Worm (Caenorhabditis elegans): ENCODE results near the gene F40G9.7.

Gene F40G9.7

DNA sequence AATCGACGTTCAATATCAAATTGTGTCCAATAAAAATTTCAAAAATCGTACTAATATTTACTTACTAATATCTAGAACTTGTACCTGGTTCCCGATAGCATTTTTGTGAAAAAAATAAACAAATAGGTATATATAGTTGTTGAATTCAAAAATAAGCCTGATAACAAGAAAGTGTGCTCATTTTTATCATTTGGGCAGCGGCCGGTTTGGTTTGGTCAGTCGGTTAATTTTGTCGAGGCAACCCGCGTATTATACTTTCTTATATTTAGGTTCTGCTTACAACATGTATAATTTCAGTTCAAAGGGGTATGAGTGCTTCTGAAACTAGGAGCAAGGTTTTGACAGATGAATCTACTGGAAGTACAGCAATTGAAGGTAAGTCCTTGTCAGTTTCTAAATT is 34.8 kb upstream of the F40G9.7 start, which contains the start of the genes nhr-280 and C29F9.2:
nhr-280 (minus strand) TSS at position 101 of the 400 bp plus-strand sequence.
C29F9.2 (plus strand) TSS at position 298 of the 400 bp plus-strand sequence.
- no peak for TF ChIP-seq pqm-1 (tag; optimal IDR thresholded peaks at IDR 0.05)

DNA sequence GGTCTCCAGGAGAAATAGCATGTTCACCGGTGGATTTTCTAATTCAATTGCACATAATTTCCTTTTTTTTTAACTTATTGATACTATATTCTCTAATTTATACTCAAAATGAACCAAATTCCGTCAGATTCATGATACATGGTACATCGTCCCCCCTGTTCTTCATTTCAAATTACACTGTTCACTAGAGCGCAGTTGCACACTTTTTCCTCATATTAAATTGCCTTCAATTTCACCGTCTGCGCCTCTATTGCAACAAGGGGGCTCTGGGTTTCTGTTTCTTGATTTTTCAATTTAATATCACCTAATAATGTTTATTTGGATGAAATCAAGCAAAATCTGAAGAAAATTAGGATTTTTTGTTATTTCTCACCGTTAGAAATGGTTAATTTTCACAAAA is 33.9 kb upstream of the F40G9.7 start:
- TF ChIP-seq sox-4 (tag; optimal IDR thresholded peaks at IDR 0.05) (no peak), hlh-8 (tag; optimal IDR thresholded peaks at IDR 0.05) (no peak), lim-6 (tag; optimal IDR thresholded peaks at IDR 0.05) (peak; percentile 4), ceh-31 (tag; optimal IDR thresholded peaks at IDR 0.05) (peak; percentile 41), ceh-9 (tag; optimal IDR thresholded peaks at IDR 0.05) (no peak), unc-42 (tag; optimal IDR thresholded peaks at IDR 0.05) (peak; percentile 91), syd-9 (tag; optimal IDR thresholded peaks at IDR 0.05) (no peak), ceh-34 (tag; optimal IDR thresholded peaks at IDR 0.05) (peak; percentile 53), ama-1 (optimal IDR thresholded peaks at IDR 0.05) (no peak), unc-86 (tag; optimal IDR thresholded peaks at IDR 0.05) (no peak), ceh-14 (tag; optimal IDR thresholded peaks at IDR 0.05) (peak; percentile 43), gmeb-2 (tag; optimal IDR thresholded peaks at IDR 0.05) (no peak), nfya-1 (tag; optimal IDR thresholded peaks at IDR 0.05) (peak; percentile 34), T23F11.4 (GFP tag; optimal IDR thresholded peaks at IDR 0.05) (no peak), ref-2 (tag; optimal IDR thresholded peaks at IDR 0.05) (no peak)

DNA sequence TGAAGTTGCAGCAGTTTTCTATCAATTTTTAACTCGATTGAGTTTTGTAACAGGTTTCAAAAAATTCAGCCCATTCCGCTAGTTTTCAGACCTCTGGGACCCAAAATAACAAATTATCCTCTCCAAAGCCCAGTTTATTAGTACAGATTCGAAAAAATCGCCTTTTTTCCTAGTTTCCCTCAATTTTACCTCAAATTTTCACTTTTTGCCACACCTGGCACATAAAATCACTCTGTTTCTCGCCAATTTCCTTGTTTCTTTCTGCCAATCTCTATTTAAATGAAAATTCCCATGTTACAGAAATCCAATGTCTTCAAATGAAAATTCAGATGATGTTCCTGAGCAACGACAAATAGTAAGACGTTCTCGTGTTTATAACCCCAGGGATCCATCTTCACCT is 33.4 kb upstream of the F40G9.7 start, which contains the start of gene pals-22:
pals-22 (plus strand) TSS at position 301 of the 400 bp plus-strand sequence.
- no peak for TF ChIP-seq ttx-3 (tag; optimal IDR thresholded peaks at IDR 0.05)
- no peak for TF ChIP-seq ceh-22 (tag; optimal IDR thresholded peaks at IDR 0.05)
- no peak for TF ChIP-seq madf-2 (tag; optimal IDR thresholded peaks at IDR 0.05)
- no peak for TF ChIP-seq pha-2 (tag; optimal IDR thresholded peaks at IDR 0.05)
- TF ChIP-seq tbx-7 (tag; optimal IDR thresholded peaks at IDR 0.05): no peak
- no peak for TF ChIP-seq ceh-45 (GFP tag; IDR thresholded peaks at IDR 0.05)
- no peak for TF ChIP-seq ceh-2 (tag; optimal IDR thresholded peaks at IDR 0.05)
- no peak for TF ChIP-seq pat-9 (tag; optimal IDR thresholded peaks at IDR 0.05)
- TF ChIP-seq tbx-2 (tag; optimal IDR thresholded peaks at IDR 0.05): no peak

DNA sequence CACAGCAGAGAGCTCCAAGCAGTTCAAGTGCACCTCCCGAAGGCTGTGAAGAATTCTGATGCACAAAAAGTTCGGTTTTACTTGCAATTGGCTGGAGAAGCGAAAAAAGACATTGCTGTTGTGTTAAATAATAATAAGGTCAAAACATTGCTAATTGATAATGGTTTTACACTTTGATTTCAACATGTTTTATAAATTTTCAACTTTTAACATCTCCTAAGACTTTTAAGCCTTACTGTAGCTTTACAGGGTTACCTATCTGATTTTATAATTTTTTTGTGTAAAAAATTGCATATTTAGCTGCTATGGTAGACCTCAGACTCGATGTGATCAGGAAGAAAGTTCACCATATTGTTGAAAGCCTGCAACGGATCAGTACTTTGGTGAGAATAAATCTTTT is 31.3 kb upstream of the F40G9.7 start, which contains the start of gene pals-25:
pals-25 (plus strand) TSS at position 301 of the 400 bp plus-strand sequence.
- TF ChIP-seq dmd-4 (tag; optimal IDR thresholded peaks at IDR 0.05; ENCODE audit: borderline replicate concordance): no peak
- TF ChIP-seq unc-42 (tag; optimal IDR thresholded peaks at IDR 0.05): no peak
- TF ChIP-seq K02D7.2 (tag; optimal IDR thresholded peaks at IDR 0.05): no peak
- no peak for TF ChIP-seq zip-5 (tag; optimal IDR thresholded peaks at IDR 0.05)
- TF ChIP-seq pag-3 (tag; optimal IDR thresholded peaks at IDR 0.05; ENCODE audit: borderline replicate concordance): no peak
- no peak for TF ChIP-seq pros-1 (tag; optimal IDR thresholded peaks at IDR 0.05)
- no peak for TF ChIP-seq Y22D7AL.16 (tag; optimal IDR thresholded peaks at IDR 0.05)
- no peak for TF ChIP-seq pqm-1 (tag; optimal IDR thresholded peaks at IDR 0.05)
- TF ChIP-seq tbx-7 (tag; optimal IDR thresholded peaks at IDR 0.05): no peak
- TF ChIP-seq T23F11.4 (GFP tag; optimal IDR thresholded peaks at IDR 0.05): no peak
- no peak for TF ChIP-seq ahr-1 (tag; optimal IDR thresholded peaks at IDR 0.05)
- no peak for TF ChIP-seq C38D4.7 (GFP tag; optimal IDR thresholded peaks at IDR 0.05)
- TF ChIP-seq pha-2 (tag; optimal IDR thresholded peaks at IDR 0.05): no peak
- no peak for TF ChIP-seq nhr-11 (tag; optimal IDR thresholded peaks at IDR 0.05)
- no peak for TF ChIP-seq sox-2 (GFP tag; IDR thresholded peaks at IDR 0.05)
- no peak for TF ChIP-seq eyg-1 (tag; optimal IDR thresholded peaks at IDR 0.05)
- no peak for TF ChIP-seq hlh-30 (tag; optimal IDR thresholded peaks at IDR 0.05; ENCODE audit: insufficient read depth)
